Fruit fly (Drosophila melanogaster): ENCODE data around the gene HLH4C.

Gene HLH4C

dm6 chrX:4669438-4669837 lies 22.2 kb upstream of the HLH4C start:
- no peak for TF ChIP-seq noc (tag; optimal IDR thresholded peaks at IDR 0.05)

dm6 chrX:4666650-4667360 lies 19.6 kb upstream of the HLH4C start, which contains the start of gene CG3009:
Gene CG3009, minus strand, starts transcription at chrX:4666700.
- peak; percentile 94 for TF ChIP-seq noc (tag; optimal IDR thresholded peaks at IDR 0.05)

- no peak for TF ChIP-seq noc (tag; optimal IDR thresholded peaks at IDR 0.05)
These were observed 16.9 kb upstream of the HLH4C start for dm6 chrX:4664107-4664506.

dm6 chrX:4660642-4661252 lies 13.5 kb upstream of the HLH4C start:
- no peak for TF ChIP-seq noc (tag; optimal IDR thresholded peaks at IDR 0.05)

dm6 chrX:4657896-4658295 lies 10.7 kb upstream of the HLH4C start:
- TF ChIP-seq noc (tag; optimal IDR thresholded peaks at IDR 0.05), result no peak

dm6 chrX:4654397-4654796 lies 7.2 kb upstream of the HLH4C start, which contains the start of gene CG15473:
Gene CG15473, minus strand, starts transcription at chrX:4654497.
- TF ChIP-seq noc (tag; optimal IDR thresholded peaks at IDR 0.05), result no peak

- no peak for TF ChIP-seq noc (tag; optimal IDR thresholded peaks at IDR 0.05)
These were observed 2.5 kb upstream of the HLH4C start, which contains the start of the genes Cbp80 and Torsin for dm6 chrX:4649751-4650150. Gene Cbp80, plus strand, starts transcription at chrX:4650015. Gene Torsin, minus strand, starts transcription at chrX:4650032.

- TF ChIP-seq noc (tag; optimal IDR thresholded peaks at IDR 0.05), result no peak
These were observed 2.4 kb downstream of the HLH4C start, which contains the start of gene CG3062 for dm6 chrX:4644768-4645167. Gene CG3062, minus strand, starts transcription at chrX:4644868.

dm6 chrX:4643887-4644286 lies 3.3 kb downstream of the HLH4C start, which contains the start of gene CG3081:
Gene CG3081, minus strand, starts transcription at chrX:4643987.
- no peak for TF ChIP-seq noc (tag; optimal IDR thresholded peaks at IDR 0.05)

dm6 chrX:4635856-4636486 lies 11.2 kb downstream of the HLH4C start, which contains the start of the genes Alms1a and pon:
Gene Alms1a, minus strand, starts transcription at chrX:4636004.
Gene pon, plus strand, starts transcription at chrX:4636318.
- no peak for TF ChIP-seq noc (tag; optimal IDR thresholded peaks at IDR 0.05)

dm6 chrX:4630836-4631235 lies 16.4 kb downstream of the HLH4C start, which contains the start of gene Alms1b:
Gene Alms1b, minus strand, starts transcription at chrX:4630936.
- TF ChIP-seq noc (tag; optimal IDR thresholded peaks at IDR 0.05), result no peak

dm6 chrX:4627160-4627559 lies 20.1 kb downstream of the HLH4C start:
- no peak for TF ChIP-seq noc (tag; optimal IDR thresholded peaks at IDR 0.05)

dm6 chrX:4618869-4619268 lies 28.3 kb downstream of the HLH4C start:
- no peak for TF ChIP-seq noc (tag; optimal IDR thresholded peaks at IDR 0.05)

- no peak for TF ChIP-seq noc (tag; optimal IDR thresholded peaks at IDR 0.05)
These were observed 30.1 kb downstream of the HLH4C start, which contains the start of gene peb for dm6 chrX:4616865-4617669. Gene peb, plus strand, starts transcription at chrX:4617564.

- no peak for TF ChIP-seq noc (tag; optimal IDR thresholded peaks at IDR 0.05)
These were observed 31.4 kb downstream of the HLH4C start for dm6 chrX:4615684-4616292.
